Fruit fly (Drosophila melanogaster) whole organism, embryonic: Measurements from ENCODE around the gene snu.

Source experiments
- CG1024 ChIP-seq: fragments of 200-800 bp; sonication (Bioruptor generic); IDR thresholded peaks from 2 replicates; pipeline ENCODE4 v1.3.6; 2022; ENCODE audit warnings: missing biosample characterization, missing genetic modification characterization
- CG10431 ChIP-seq: fragments of 200-800 bp; sonication (Bioruptor generic); optimal IDR thresholded peaks from 3 replicates; lab custom pipeline; 2018; ENCODE audit warnings: missing biosample characterization, mild to moderate bottlenecking, missing genetic modification characterization
- CG10462 ChIP-seq: fragments of 200-800 bp; sonication (Bioruptor generic); optimal IDR thresholded peaks from 2 replicates; lab custom pipeline; 2016; ENCODE audit warnings: missing biosample characterization, missing genetic modification characterization
- CG11504 ChIP-seq: fragments of 200-800 bp; sonication (Bioruptor generic); optimal IDR thresholded peaks from 3 replicates; lab custom pipeline; 2019; ENCODE audit warnings: missing biosample characterization, mild to moderate bottlenecking, missing genetic modification characterization, moderate library complexity
- CG11560 ChIP-seq: fragments of 200-800 bp; sonication (Bioruptor generic); IDR thresholded peaks from 3 replicates; pipeline ENCODE4 v1.3.6; 2022; ENCODE audit warnings: missing biosample characterization, missing genetic modification characterization
- CG11696 ChIP-seq: fragments of 200-800 bp; sonication (Bioruptor generic); IDR thresholded peaks from 2 replicates; pipeline ENCODE4 v1.3.6; 2022; ENCODE audit warnings: missing biosample characterization, missing genetic modification characterization
- CG12299 ChIP-seq: fragments of 200-800 bp; sonication (Bioruptor generic); optimal IDR thresholded peaks from 2 replicates; lab custom pipeline; 2018; ENCODE audit warnings: missing biosample characterization, mild to moderate bottlenecking, missing genetic modification characterization
- CG1233 ChIP-seq: fragments of 200-800 bp; sonication (Bioruptor generic); optimal IDR thresholded peaks from 4 replicates; lab custom pipeline; 2018; ENCODE audit warnings: missing biosample characterization, mild to moderate bottlenecking, missing genetic modification characterization
- CG12391 ChIP-seq: fragments of 200-800 bp; sonication (Bioruptor generic); optimal IDR thresholded peaks from 3 replicates; lab custom pipeline; 2018; ENCODE audit warnings: missing biosample characterization, mild to moderate bottlenecking, missing genetic modification characterization, moderate library complexity
- CG16813 ChIP-seq: fragments of 200-800 bp; sonication (Bioruptor generic); IDR thresholded peaks from 3 replicates; pipeline ENCODE4 v1.3.6; 2022; ENCODE audit warnings: missing biosample characterization, missing genetic modification characterization; ENCODE audit not compliant: partially characterized antibody
- CG17361 ChIP-seq: fragments of 200-800 bp; sonication (Bioruptor generic); IDR thresholded peaks from 3 replicates; pipeline ENCODE4 v1.3.6; 2022; ENCODE audit warnings: missing biosample characterization, missing genetic modification characterization
- CG17802 ChIP-seq: fragments of 200-800 bp; sonication (Bioruptor generic); optimal IDR thresholded peaks from 2 replicates; lab custom pipeline; 2018; ENCODE audit warnings: missing biosample characterization, mild to moderate bottlenecking, missing genetic modification characterization, moderate library complexity
- CG18764 ChIP-seq: fragments of 200-800 bp; sonication (Bioruptor generic); optimal IDR thresholded peaks from 3 replicates; lab custom pipeline; 2016; ENCODE audit warnings: missing biosample characterization, missing genetic modification characterization
- CG33213 ChIP-seq: fragments of 200-800 bp; sonication (Bioruptor generic); optimal IDR thresholded peaks from 3 replicates; lab custom pipeline; 2016; ENCODE audit warnings: missing biosample characterization, missing genetic modification characterization
- CG3838 ChIP-seq: fragments of 200-800 bp; sonication (Bioruptor generic); optimal IDR thresholded peaks from 3 replicates; lab custom pipeline; 2016; ENCODE audit warnings: missing biosample characterization, missing genetic modification characterization
- CG6854 ChIP-seq: fragments of 200-800 bp; sonication (Bioruptor generic); optimal IDR thresholded peaks from 3 replicates; lab custom pipeline; 2017; ENCODE audit warnings: missing biosample characterization, mild to moderate bottlenecking, missing genetic modification characterization
- CG8924 ChIP-seq: fragments of 200-800 bp; optimal IDR thresholded peaks from 3 replicates; lab custom pipeline; 2019; ENCODE audit warnings: missing biosample characterization, mild to moderate bottlenecking, missing genetic modification characterization, moderate library complexity
- CG9932 ChIP-seq: fragments of 200-800 bp; sonication (Bioruptor generic); IDR thresholded peaks from 2 replicates; pipeline ENCODE4 v1.3.6; 2022; ENCODE audit warnings: missing biosample characterization, missing genetic modification characterization
- D19A ChIP-seq: fragments of 200-800 bp; optimal IDR thresholded peaks from 3 replicates; lab custom pipeline; 2019; ENCODE audit warnings: missing biosample characterization, mild to moderate bottlenecking, missing genetic modification characterization, moderate library complexity
- Dref ChIP-seq: fragments of 200-800 bp; sonication (Bioruptor generic); IDR thresholded peaks from 2 replicates; pipeline ENCODE4 v1.3.6; 2022; ENCODE audit warnings: missing biosample characterization, missing genetic modification characterization
- Eip74EF ChIP-seq, 2 experiments: fragments of 200-800 bp in 1 of 2; fragments of >200 bp in 1 of 2; sonication (Bioruptor generic) in 1 of 2; optimal IDR thresholded peaks; 2 replicates each; lab custom pipeline; 2017 to 2019; ENCODE audit warnings: missing biosample characterization in 2 of 2, missing genetic modification characterization in 2 of 2, mild to moderate bottlenecking in 1 of 2, moderate library complexity in 1 of 2
- Fer2 ChIP-seq: fragments of 200-800 bp; sonication (Bioruptor generic); optimal IDR thresholded peaks from 2 replicates; lab custom pipeline; 2018; ENCODE audit warnings: missing biosample characterization, mild to moderate bottlenecking, missing genetic modification characterization, moderate library complexity
- H15 ChIP-seq: fragments of 200-800 bp; sonication (Bioruptor generic); IDR thresholded peaks from 3 replicates; pipeline ENCODE4 v1.3.6; 2022; ENCODE audit warnings: missing biosample characterization, missing genetic modification characterization
- HLH54F ChIP-seq: fragments of 200-800 bp; sonication (Bioruptor generic); optimal IDR thresholded peaks from 3 replicates; lab custom pipeline; 2016; ENCODE audit warnings: missing biosample characterization, missing genetic modification characterization
- Hr78 ChIP-seq, 2 experiments: fragments of 200-800 bp in 1 of 2; fragments of >200 bp in 1 of 2; sonication (Bioruptor generic) in 1 of 2; optimal IDR thresholded peaks; 2 replicates each; lab custom pipeline; 2017 to 2019; ENCODE audit warnings: missing biosample characterization in 2 of 2, missing genetic modification characterization in 2 of 2, mild to moderate bottlenecking in 1 of 2, moderate library complexity in 1 of 2
- MBD-R2 ChIP-seq: fragments of 200-800 bp; sonication (Bioruptor generic); IDR thresholded peaks from 2 replicates; pipeline ENCODE4 v1.3.6; 2022; ENCODE audit warnings: missing biosample characterization, missing genetic modification characterization
- Mes4 ChIP-seq: fragments of 200-800 bp; sonication (Bioruptor generic); optimal IDR thresholded peaks from 2 replicates; lab custom pipeline; 2016; ENCODE audit warnings: missing biosample characterization, missing genetic modification characterization
- Neu2 ChIP-seq: fragments of 200-800 bp; sonication (Bioruptor generic); optimal IDR thresholded peaks from 3 replicates; lab custom pipeline; 2016; ENCODE audit warnings: missing biosample characterization, missing genetic modification characterization, borderline replicate concordance
- NfI ChIP-seq: fragments of 200-800 bp; sonication (Bioruptor generic); optimal IDR thresholded peaks from 3 replicates; lab custom pipeline; 2018; ENCODE audit warnings: missing biosample characterization, mild to moderate bottlenecking, missing genetic modification characterization, moderate library complexity
- PHDP ChIP-seq: fragments of 200-800 bp; sonication (Bioruptor generic); optimal IDR thresholded peaks from 3 replicates; lab custom pipeline; 2018; ENCODE audit warnings: missing biosample characterization, mild to moderate bottlenecking, missing genetic modification characterization, moderate library complexity
- Poxn ChIP-seq: fragments of 200-800 bp; sonication (Bioruptor generic); IDR thresholded peaks from 2 replicates; pipeline ENCODE4 v1.3.6; 2022; ENCODE audit warnings: missing biosample characterization, missing genetic modification characterization
- TFAM ChIP-seq: fragments of 200-800 bp; sonication (Bioruptor generic); optimal IDR thresholded peaks from 2 replicates; lab custom pipeline; 2017; ENCODE audit warnings: missing biosample characterization, missing genetic modification characterization, inconsistent platforms
- ap ChIP-seq: fragments of 200-800 bp; sonication (Bioruptor generic); IDR thresholded peaks from 2 replicates; pipeline ENCODE4 v1.3.6; 2022; ENCODE audit warnings: missing biosample characterization, missing genetic modification characterization
- dysf ChIP-seq: fragments of 200-800 bp; sonication (Bioruptor generic); IDR thresholded peaks from 3 replicates; pipeline ENCODE4 v1.3.6; 2022; ENCODE audit warnings: missing biosample characterization, missing genetic modification characterization
- eve ChIP-seq, 2 experiments: fragments of >200 bp; optimal IDR thresholded peaks; 2 replicates each; lab custom pipeline; 2017; ENCODE audit warnings: missing biosample characterization in 2 of 2, missing genetic modification characterization in 2 of 2
- gem ChIP-seq: fragments of 200-800 bp; sonication (Bioruptor generic); optimal IDR thresholded peaks from 2 replicates; lab custom pipeline; 2019; ENCODE audit warnings: missing biosample characterization, mild to moderate bottlenecking, missing genetic modification characterization, moderate library complexity
- grau ChIP-seq: fragments of 200-800 bp; optimal IDR thresholded peaks from 3 replicates; lab custom pipeline; 2019; ENCODE audit warnings: missing biosample characterization, mild to moderate bottlenecking, missing genetic modification characterization, moderate library complexity
- gsb-n ChIP-seq: fragments of 200-800 bp; sonication (Bioruptor generic); optimal IDR thresholded peaks from 3 replicates; lab custom pipeline; 2018; ENCODE audit warnings: missing biosample characterization, mild to moderate bottlenecking, missing genetic modification characterization
- nerfin-2 ChIP-seq: fragments of 200-800 bp; sonication (Bioruptor generic); IDR thresholded peaks from 2 replicates; pipeline ENCODE4 v1.3.6; 2022; ENCODE audit warnings: missing biosample characterization, missing genetic modification characterization; ENCODE audit not compliant: partially characterized antibody
- nmo ChIP-seq: fragments of 200-800 bp; sonication (Bioruptor generic); optimal IDR thresholded peaks from 2 replicates; lab custom pipeline; 2018; ENCODE audit warnings: missing biosample characterization, mild to moderate bottlenecking, missing genetic modification characterization, moderate library complexity
- peb ChIP-seq: fragments of 200-800 bp; sonication (Bioruptor generic); IDR thresholded peaks from 2 replicates; pipeline ENCODE4 v1.3.6; 2022; ENCODE audit warnings: missing biosample characterization, missing genetic modification characterization
- phol ChIP-seq: fragments of 200-800 bp; sonication (Bioruptor generic); optimal IDR thresholded peaks from 3 replicates; lab custom pipeline; 2018; ENCODE audit warnings: missing biosample characterization, mild to moderate bottlenecking, missing genetic modification characterization, moderate library complexity
- row ChIP-seq: fragments of 200-800 bp; sonication (Bioruptor generic); IDR thresholded peaks from 3 replicates; pipeline ENCODE4 v1.3.6; 2022; ENCODE audit warnings: missing biosample characterization, missing genetic modification characterization
- sens ChIP-seq: fragments of 200-800 bp; sonication (Bioruptor generic); peaks from one replicate; lab custom pipeline; 2016; ENCODE audit warnings: missing biosample characterization, missing genetic modification characterization
- stc ChIP-seq: fragments of 200-800 bp; sonication (Bioruptor generic); IDR thresholded peaks from 2 replicates; pipeline ENCODE4 v1.3.6; 2022; ENCODE audit warnings: missing biosample characterization, missing genetic modification characterization
- tin ChIP-seq: fragments of 200-800 bp; sonication (Bioruptor generic); optimal IDR thresholded peaks from 3 replicates; lab custom pipeline; 2016; ENCODE audit warnings: missing biosample characterization, missing genetic modification characterization
- vfl ChIP-seq: fragments of 200-800 bp; sonication (Bioruptor generic); optimal IDR thresholded peaks from 2 replicates; lab custom pipeline; 2016; ENCODE audit warnings: missing biosample characterization, missing genetic modification characterization
- wor ChIP-seq: fragments of 200-800 bp; sonication (Bioruptor generic); IDR thresholded peaks from 2 replicates; pipeline ENCODE4 v1.3.6; 2022; ENCODE audit warnings: missing biosample characterization, missing genetic modification characterization
- zfh1 ChIP-seq: fragments of 200-800 bp; sonication (Bioruptor generic); IDR thresholded peaks from 3 replicates; pipeline ENCODE4 v1.3.6; 2022; ENCODE audit warnings: missing biosample characterization, missing genetic modification characterization

snu gene

DNA sequence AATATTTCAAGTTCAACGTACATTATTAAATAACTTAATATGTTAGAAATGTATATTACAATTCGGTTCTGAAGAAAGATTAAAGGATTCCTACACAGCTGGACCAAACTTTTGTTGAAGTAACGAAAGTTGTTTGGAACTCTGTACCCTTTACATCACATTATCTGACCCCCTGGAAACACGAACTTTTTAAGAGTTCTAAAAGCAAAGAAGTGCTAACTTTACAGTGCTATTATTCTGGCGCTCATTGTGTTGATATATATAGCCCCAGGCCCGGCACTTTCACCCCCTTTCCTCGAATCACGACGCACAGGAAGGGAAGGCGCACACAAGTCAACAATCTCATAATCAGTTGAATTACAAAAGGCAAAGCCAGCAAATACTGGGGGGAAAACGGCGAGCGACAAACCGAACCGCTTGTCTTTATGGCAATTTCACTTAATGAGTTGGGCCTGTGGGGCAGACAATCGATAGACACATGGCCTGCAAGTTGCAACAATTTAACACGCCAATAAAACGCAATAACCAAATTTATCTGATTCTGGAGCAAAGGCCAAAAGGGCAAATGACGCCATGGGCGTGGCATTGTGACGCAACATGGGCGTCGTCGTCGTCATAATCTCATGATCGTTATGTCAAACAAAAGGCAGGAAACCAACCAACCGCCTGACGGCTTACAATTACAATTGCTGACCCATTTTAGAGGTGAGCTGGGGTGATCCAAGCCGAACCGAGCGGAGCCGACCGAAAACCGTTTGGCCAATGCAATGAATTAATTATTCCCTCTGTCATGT, 45.5 kb upstream of the snu start (continued):
- TF ChIP-seq Hr78 (GFP tag; optimal IDR thresholded peaks at IDR 0.05; lab: Kevin White, UChicago) (peak in 1 of 2 experiments; percentile 94), H15 (no peak), CG11696 (GFP tag; lab: Robert Waterston, UW) (peak; percentile 62), Mes4 (GFP tag; lab: Kevin White, UChicago) (no peak), sens (peak; percentile 17), PHDP (tag; lab: Kevin White, UChicago) (no peak), row (GFP tag; lab: Robert Waterston, UW) (peak; percentile 29; the same call in 1 of the 3 replicates), grau (tag; lab: Kevin White, UChicago) (peak; percentile 23), gem (tag; lab: Kevin White, UChicago) (peak; percentile 43), tin (no peak), CG16813 (GFP tag; lab: Robert Waterston, UW) (no peak), CG17361 (GFP tag; lab: Robert Waterston, UW) (peak; percentile 53; the same call in 1 of the 3 replicates), CG11560 (tag; lab: Robert Waterston, UW) (0 out of 3 replicates have a peak, but pooled peaks have one; percentile 30), Dref (no peak), MBD-R2 (no peak), Poxn (GFP tag; lab: Robert Waterston, UW) (no peak), CG11504 (peak; percentile 51)

DNA sequence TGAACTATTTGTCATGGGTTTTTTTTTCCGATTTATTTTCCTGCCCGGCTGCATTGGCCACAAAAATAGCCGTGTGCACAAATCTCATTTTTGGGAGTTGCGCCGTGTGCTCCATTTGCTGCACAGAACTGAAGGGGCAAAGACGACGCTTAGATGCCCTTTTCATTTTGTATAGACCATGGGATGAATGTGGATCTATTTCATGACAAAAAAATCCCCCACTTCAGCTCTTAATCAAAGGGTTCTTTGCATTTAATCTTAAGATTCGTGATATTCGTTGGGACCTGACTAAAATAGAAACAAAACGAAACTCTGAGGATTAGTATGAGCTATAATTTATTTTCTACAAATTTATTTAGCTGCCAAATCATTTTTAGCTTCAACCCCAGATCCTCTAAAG, 44.7 kb upstream of the snu start:
- TF ChIP-seq CG9932 (GFP tag; lab: Robert Waterston, UW) (no peak), CG1233 (GFP tag; lab: Kevin White, UChicago) (peak; percentile 8), gem (tag; lab: Kevin White, UChicago) (peak; percentile 26), CG1024 (no peak), peb (GFP tag; lab: Robert Waterston, UW) (no peak), CG3838 (no peak), dysf (GFP tag; lab: Robert Waterston, UW) (no peak), CG18764 (GFP tag; lab: Kevin White, UChicago) (no peak), sens (peak; percentile 39), CG33213 (GFP tag; lab: Kevin White, UChicago) (no peak), CG10462 (GFP tag; lab: Kevin White, UChicago) (no peak), HLH54F (GFP tag; lab: Kevin White, UChicago) (no peak), CG8924 (tag; lab: Kevin White, UChicago) (no peak), stc (GFP tag; lab: Robert Waterston, UW) (no peak), phol (tag; lab: Kevin White, UChicago) (peak; percentile 28), CG12299 (tag; lab: Kevin White, UChicago) (no peak), nerfin-2 (GFP tag; lab: Robert Waterston, UW) (no peak), CG10431 (no peak), Eip74EF (GFP tag; optimal IDR thresholded peaks at IDR 0.05; lab: Kevin White, UChicago) (no peak), nmo (GFP tag; lab: Kevin White, UChicago) (peak; percentile 39), CG17802 (tag; lab: Kevin White, UChicago) (no peak), vfl (GFP tag; lab: Kevin White, UChicago) (no peak), D19A (tag; lab: Kevin White, UChicago) (peak; percentile 97), NfI (GFP tag; lab: Kevin White, UChicago) (no peak), CG12391 (tag; lab: Kevin White, UChicago) (no peak), ap (GFP tag; lab: Robert Waterston, UW) (0 out of 2 replicates have a peak, but pooled peaks have one; percentile 16), gsb-n (no peak), wor (GFP tag; lab: Robert Waterston, UW) (no peak), TFAM (GFP tag; lab: Kevin White, UChicago) (no peak), eve (GFP tag; optimal IDR thresholded peaks at IDR 0.05; lab: Kevin White, UChicago) (no peak), CG6854 (GFP tag; lab: Kevin White, UChicago) (no peak), Neu2 (GFP tag; lab: Kevin White, UChicago) (no peak), zfh1 (no peak), Fer2 (tag; lab: Kevin White, UChicago) (no peak)
